Fruit fly (Drosophila melanogaster): ENCODE measurements around the gene Usp47.

Usp47 gene

DNA sequence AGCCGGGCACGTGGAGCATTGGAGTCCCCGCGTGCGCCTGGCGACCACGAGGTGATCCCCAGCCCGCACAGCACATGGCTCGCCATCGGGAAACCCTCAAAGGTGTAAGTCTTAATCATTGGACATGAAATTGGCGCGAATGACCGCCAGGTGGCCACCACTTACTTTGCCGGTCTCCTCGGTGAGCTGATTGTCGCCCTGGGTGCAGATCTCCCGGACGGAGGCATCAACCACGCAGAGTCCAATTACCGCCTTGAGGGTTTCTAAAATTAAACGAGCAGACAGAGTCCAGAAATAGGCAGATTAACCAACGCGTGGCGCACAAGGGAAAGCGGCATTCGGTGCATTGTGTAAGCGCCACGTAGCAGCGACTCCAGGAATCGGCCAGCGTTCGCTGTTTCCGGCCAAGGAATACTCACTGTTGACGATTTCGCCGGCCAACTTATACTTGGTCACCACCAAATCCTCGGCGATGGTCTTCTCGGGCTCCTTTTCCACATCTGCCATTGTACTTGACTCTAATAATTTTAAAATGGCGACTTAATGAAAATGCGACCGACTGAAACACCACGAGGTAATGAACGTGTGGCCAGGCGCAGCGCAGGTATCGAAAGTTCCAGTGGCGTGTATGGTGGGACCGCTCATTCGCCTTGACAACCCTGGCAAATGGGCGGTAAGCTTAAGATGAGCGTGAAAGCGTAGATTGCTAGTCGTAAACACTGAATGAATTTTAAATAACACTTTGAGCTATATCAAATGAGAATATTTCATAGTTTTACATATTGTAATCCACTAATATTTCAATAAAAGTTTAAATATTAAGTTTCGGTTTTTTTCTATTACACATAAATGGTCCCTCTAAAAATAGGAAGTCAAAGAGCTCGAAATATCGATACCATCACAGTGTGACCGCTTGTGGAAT is 12.4 kb downstream of the Usp47 start, which contains the start of gene CG10576 (continued):
- peak; percentile 58 for TF ChIP-seq amos (GFP tag; IDR thresholded peaks at IDR 0.05; ENCODE audit: partially characterized antibody)
- no peak for TF ChIP-seq ATbp (GFP tag; optimal IDR thresholded peaks at IDR 0.05)
- no peak for TF ChIP-seq CG10654 (GFP tag; optimal IDR thresholded peaks at IDR 0.05)
- TF ChIP-seq hb (GFP tag; IDR thresholded peaks at IDR 0.05; ENCODE audit: partially characterized antibody), result no peak
- TF ChIP-seq CG18619 (GFP tag; optimal IDR thresholded peaks at IDR 0.05), result no peak
- peak; percentile 90 for TF ChIP-seq gfzf (GFP tag; optimal IDR thresholded peaks at IDR 0.05)
- peak; percentile 38; the same call in 1 of the 2 replicates for TF ChIP-seq ato (GFP tag; IDR thresholded peaks at IDR 0.05; ENCODE audit: partially characterized antibody)
- no peak for TF ChIP-seq CG4328 (GFP tag; optimal IDR thresholded peaks at IDR 0.05)
- TF ChIP-seq CG4282 (GFP tag; optimal IDR thresholded peaks at IDR 0.05), result no peak
- no peak for TF ChIP-seq Ravus (GFP tag; IDR thresholded peaks at IDR 0.05)
- TF ChIP-seq CG5953 (GFP tag; IDR thresholded peaks at IDR 0.05), result no peak
- TF ChIP-seq Fer1 (GFP tag; optimal IDR thresholded peaks at IDR 0.05), result no peak
- peak; percentile 31; the same call in 1 of the 2 replicates for TF ChIP-seq stc (GFP tag; IDR thresholded peaks at IDR 0.05)
- no peak for TF ChIP-seq ro (GFP tag; IDR thresholded peaks at IDR 0.05)
- no peak for TF ChIP-seq wor (GFP tag; IDR thresholded peaks at IDR 0.05)
- TF ChIP-seq dan (GFP tag; IDR thresholded peaks at IDR 0.05), result no peak
- peak; percentile 94 for TF ChIP-seq Sin3A (optimal IDR thresholded peaks at IDR 0.05)
- TF ChIP-seq CrebB (tag; optimal IDR thresholded peaks at IDR 0.05), result no peak
- TF ChIP-seq Dp (GFP tag; optimal IDR thresholded peaks at IDR 0.05), result peak; percentile 76
- TF ChIP-seq Stat92E (GFP tag; optimal IDR thresholded peaks at IDR 0.05), result no peak
- TF ChIP-seq Ets97D (GFP tag; optimal IDR thresholded peaks at IDR 0.05), result peak; percentile 73
- no peak for TF ChIP-seq CG2129 (GFP tag; IDR thresholded peaks at IDR 0.05; ENCODE audit: partially characterized antibody)
- no peak for TF ChIP-seq CG18764 (GFP tag; optimal IDR thresholded peaks at IDR 0.05)
- TF ChIP-seq CG7987 (GFP tag; optimal IDR thresholded peaks at IDR 0.05), result no peak
- TF ChIP-seq h (optimal IDR thresholded peaks at IDR 0.05), result no peak
- no peak for TF ChIP-seq ewg (GFP tag; optimal IDR thresholded peaks at IDR 0.05)
- no peak for TF ChIP-seq nerfin-1 (tag; optimal IDR thresholded peaks at IDR 0.05)
- no peak for TF ChIP-seq Ada2b (GFP tag; IDR thresholded peaks at IDR 0.05)
- no peak for TF ChIP-seq Hr3 (GFP tag; optimal IDR thresholded peaks at IDR 0.05)
- TF ChIP-seq CG11398 (GFP tag; optimal IDR thresholded peaks at IDR 0.05), result no peak
- TF ChIP-seq sisA (GFP tag; IDR thresholded peaks at IDR 0.05), result no peak
- no peak for TF ChIP-seq CG6791 (GFP tag; IDR thresholded peaks at IDR 0.05; ENCODE audit: partially characterized antibody)
- no peak for TF ChIP-seq Hr78 (GFP tag; optimal IDR thresholded peaks at IDR 0.05)
- TF ChIP-seq so (GFP tag; IDR thresholded peaks at IDR 0.05), result peak; percentile 42; the same call in 1 of the 3 replicates
- no peak for TF ChIP-seq Sox100B (GFP tag; optimal IDR thresholded peaks at IDR 0.05)
- peak; percentile 0 for TF ChIP-seq Elba2 (GFP tag; optimal IDR thresholded peaks at IDR 0.05)
- no peak for TF ChIP-seq NC2α (GFP tag; optimal IDR thresholded peaks at IDR 0.05)
- no peak for TF ChIP-seq CG11696 (GFP tag; IDR thresholded peaks at IDR 0.05)
- TF ChIP-seq CG7271 (tag; optimal IDR thresholded peaks at IDR 0.05), result no peak
- TF ChIP-seq slp2 (GFP tag; optimal IDR thresholded peaks at IDR 0.05), result no peak
- TF ChIP-seq Ssrp (tag; optimal IDR thresholded peaks at IDR 0.05), result no peak
- TF ChIP-seq CG1529 (GFP tag; optimal IDR thresholded peaks at IDR 0.05), result no peak
- no peak for TF ChIP-seq kah (GFP tag; optimal IDR thresholded peaks at IDR 0.05)
- TF ChIP-seq CG5245 (GFP tag; optimal IDR thresholded peaks at IDR 0.05), result no peak
- no peak for TF ChIP-seq gsb-n (tag; optimal IDR thresholded peaks at IDR 0.05)
- no peak for TF ChIP-seq ac (GFP tag; optimal IDR thresholded peaks at IDR 0.05)
- TF ChIP-seq HLH4C (GFP tag; IDR thresholded peaks at IDR 0.05; ENCODE audit: partially characterized antibody), result 0 out of 3 replicates have a peak, but pooled peaks have one; percentile 36
- no peak for TF ChIP-seq CG10959 (GFP tag; IDR thresholded peaks at IDR 0.05)
- peak; percentile 76 for TF ChIP-seq row (GFP tag; IDR thresholded peaks at IDR 0.05)

Data from whole organism, embryonic.